Fruit fly (Drosophila melanogaster) whole organism, embryonic: ENCODE data around the gene p24-1.

Experiments used
- Ada2b ChIP-seq: fragments of 200-800 bp; sonication (Bioruptor generic); IDR thresholded peaks from 2 replicates; pipeline ENCODE4 v1.3.6; 2022; ENCODE audit warnings: missing biosample characterization, missing genetic modification characterization
- Blimp-1 ChIP-seq: fragments of 200-800 bp; sonication (Bioruptor generic); optimal IDR thresholded peaks from 3 replicates; lab custom pipeline; 2018; ENCODE audit warnings: missing biosample characterization, missing genetic modification characterization, mild to moderate bottlenecking, moderate library complexity, missing genetic modification reagents
- CG13624 ChIP-seq: fragments of 200-800 bp; sonication (Bioruptor generic); optimal IDR thresholded peaks from 2 replicates; lab custom pipeline; 2016; ENCODE audit warnings: missing biosample characterization, missing genetic modification characterization
- CG1602 ChIP-seq: fragments of 200-800 bp; sonication (Bioruptor generic); optimal IDR thresholded peaks from 3 replicates; lab custom pipeline; 2016; ENCODE audit warnings: missing biosample characterization, missing genetic modification characterization
- CG1603 ChIP-seq: fragments of 200-800 bp; sonication (Bioruptor generic); optimal IDR thresholded peaks from 2 replicates; lab custom pipeline; 2019; ENCODE audit warnings: missing biosample characterization, mild to moderate bottlenecking, missing genetic modification characterization, moderate library complexity
- CG16863 ChIP-seq: fragments of 200-800 bp; sonication (Bioruptor generic); optimal IDR thresholded peaks from 3 replicates; lab custom pipeline; 2016; ENCODE audit warnings: missing biosample characterization, missing genetic modification characterization
- CG18599 ChIP-seq: fragments of 200-800 bp; sonication (Bioruptor generic); optimal IDR thresholded peaks from 3 replicates; lab custom pipeline; 2017; ENCODE audit warnings: missing biosample characterization, missing genetic modification characterization, mild to moderate bottlenecking, moderate library complexity, missing genetic modification reagents
- CG32767 ChIP-seq: fragments of 200-800 bp; sonication (Bioruptor generic); IDR thresholded peaks from 2 replicates; pipeline ENCODE4 v1.3.6; 2022; ENCODE audit warnings: missing biosample characterization, missing genetic modification characterization
- CG4424 ChIP-seq: fragments of 200-800 bp; sonication (Bioruptor generic); optimal IDR thresholded peaks from 3 replicates; lab custom pipeline; 2016; ENCODE audit warnings: missing biosample characterization, missing genetic modification characterization
- CG4820 ChIP-seq: fragments of 200-800 bp; sonication (Bioruptor generic); optimal IDR thresholded peaks from 3 replicates; lab custom pipeline; 2016; ENCODE audit warnings: missing biosample characterization, missing genetic modification characterization
- CG7786 ChIP-seq: fragments of 200-800 bp; sonication (Bioruptor generic); optimal IDR thresholded peaks from 2 replicates; lab custom pipeline; 2016; ENCODE audit warnings: missing biosample characterization, missing genetic modification characterization
- CG7987 ChIP-seq: fragments of 200-800 bp; sonication (Bioruptor generic); optimal IDR thresholded peaks from 2 replicates; lab custom pipeline; 2018; ENCODE audit warnings: missing biosample characterization, mild to moderate bottlenecking, missing genetic modification characterization, moderate library complexity
- CG8478 ChIP-seq: fragments of >200 bp; optimal IDR thresholded peaks from 2 replicates; lab custom pipeline; 2018
- CG9437 ChIP-seq: fragments of 200-800 bp; sonication (Bioruptor generic); optimal IDR thresholded peaks from 2 replicates; lab custom pipeline; 2018; ENCODE audit warnings: missing biosample characterization, mild to moderate bottlenecking, missing genetic modification characterization
- CG9932 ChIP-seq: fragments of 200-800 bp; sonication (Bioruptor generic); IDR thresholded peaks from 2 replicates; pipeline ENCODE4 v1.3.6; 2022; ENCODE audit warnings: missing biosample characterization, missing genetic modification characterization
- Camta ChIP-seq: fragments of 200-800 bp; sonication (Bioruptor generic); optimal IDR thresholded peaks from 2 replicates; lab custom pipeline; 2016; ENCODE audit warnings: missing biosample characterization, missing genetic modification characterization
- CkIIα-i1 ChIP-seq: fragments of 200-800 bp; sonication (Bioruptor generic); IDR thresholded peaks from 2 replicates; pipeline ENCODE4 v1.3.6; 2022; ENCODE audit warnings: missing biosample characterization, missing genetic modification characterization
- CrebB ChIP-seq: fragments of 200-800 bp; sonication (Bioruptor generic); optimal IDR thresholded peaks from 3 replicates; lab custom pipeline; 2018; ENCODE audit warnings: missing biosample characterization, mild to moderate bottlenecking, missing genetic modification characterization
- Elba2 ChIP-seq: fragments of 200-800 bp; sonication (Bioruptor generic); optimal IDR thresholded peaks from 3 replicates; lab custom pipeline; 2016; ENCODE audit warnings: missing biosample characterization, missing genetic modification characterization
- Ets65A ChIP-seq: fragments of 200-800 bp; sonication (Bioruptor generic); peaks from one replicate; lab custom pipeline; 2016; ENCODE audit warnings: missing biosample characterization, missing genetic modification characterization
- Ets97D ChIP-seq: fragments of 200-800 bp; sonication (Bioruptor generic); optimal IDR thresholded peaks from 3 replicates; lab custom pipeline; 2016; ENCODE audit warnings: missing biosample characterization, missing genetic modification characterization
- HHEX ChIP-seq: fragments of 200-800 bp; sonication (Bioruptor generic); optimal IDR thresholded peaks from 3 replicates; lab custom pipeline; 2017; ENCODE audit warnings: missing biosample characterization, mild to moderate bottlenecking, missing genetic modification characterization, missing genetic modification reagents
- HLH3B ChIP-seq: fragments of 200-800 bp; sonication (Bioruptor generic); IDR thresholded peaks from 2 replicates; pipeline ENCODE4 v1.3.6; 2022; ENCODE audit warnings: missing biosample characterization, missing genetic modification characterization
- Hand ChIP-seq: fragments of 200-800 bp; sonication (Bioruptor generic); optimal IDR thresholded peaks from 2 replicates; lab custom pipeline; 2017; ENCODE audit warnings: mild to moderate bottlenecking, missing biosample characterization, missing genetic modification reagents, missing genetic modification characterization
- HmgZ ChIP-seq: fragments of 200-800 bp; sonication (Bioruptor generic); optimal IDR thresholded peaks from 2 replicates; lab custom pipeline; 2018; ENCODE audit warnings: missing biosample characterization, mild to moderate bottlenecking, missing genetic modification characterization
- Hmr ChIP-seq: fragments of 200-800 bp; sonication (Bioruptor generic); optimal IDR thresholded peaks from 3 replicates; lab custom pipeline; 2017; ENCODE audit warnings: mild to moderate bottlenecking, missing biosample characterization, missing genetic modification reagents, missing genetic modification characterization
- Hr51 ChIP-seq, 2 experiments: fragments of 200-800 bp; sonication (Bioruptor generic); optimal IDR thresholded peaks; 2 replicates in 1 of 2; 3 replicates in 1 of 2; lab custom pipeline; 2016 to 2018; ENCODE audit warnings: missing biosample characterization in 2 of 2, missing genetic modification characterization in 2 of 2, mild to moderate bottlenecking in 1 of 2, moderate library complexity in 1 of 2
- Med ChIP-seq: fragments of 200-800 bp; sonication (Bioruptor generic); peaks from one replicate; lab custom pipeline; 2016; ENCODE audit warnings: missing biosample characterization, missing genetic modification characterization, mild to moderate bottlenecking, inconsistent platforms, moderate library complexity
- Mes4 ChIP-seq: fragments of 200-800 bp; sonication (Bioruptor generic); optimal IDR thresholded peaks from 2 replicates; lab custom pipeline; 2016; ENCODE audit warnings: missing biosample characterization, missing genetic modification characterization
- Mrtf ChIP-seq: fragments of 200-800 bp; sonication (Bioruptor generic); IDR thresholded peaks from 3 replicates; pipeline ENCODE4 v1.3.6; 2022; ENCODE audit warnings: missing biosample characterization, missing genetic modification characterization
- Pdp1 ChIP-seq, 2 experiments: fragments of 200-800 bp; sonication (Bioruptor generic); optimal IDR thresholded peaks; 3 replicates each; lab custom pipeline; 2016; ENCODE audit warnings: missing biosample characterization in 2 of 2, missing genetic modification characterization in 2 of 2, mild to moderate bottlenecking in 1 of 2, moderate library complexity in 1 of 2
- Sox102F ChIP-seq: fragments of 200-800 bp; sonication (Bioruptor generic); optimal IDR thresholded peaks from 2 replicates; lab custom pipeline; 2018; ENCODE audit warnings: missing biosample characterization, mild to moderate bottlenecking, missing genetic modification characterization, moderate library complexity
- bbx ChIP-seq: fragments of 200-800 bp; sonication (Bioruptor generic); IDR thresholded peaks from 2 replicates; pipeline ENCODE4 v1.3.6; 2022; ENCODE audit warnings: missing biosample characterization, missing genetic modification characterization; ENCODE audit not compliant: partially characterized antibody
- chinmo ChIP-seq: fragments of 200-800 bp; sonication (Bioruptor generic); IDR thresholded peaks from 4 replicates; pipeline ENCODE4 v1.3.6; 2022; ENCODE audit warnings: missing biosample characterization, missing genetic modification characterization; ENCODE audit not compliant: partially characterized antibody
- chm ChIP-seq: fragments of 200-800 bp; sonication (Bioruptor generic); IDR thresholded peaks from 2 replicates; pipeline ENCODE4 v1.3.6; 2022; ENCODE audit warnings: missing biosample characterization, missing genetic modification characterization
- danr ChIP-seq: fragments of 200-800 bp; sonication (Bioruptor generic); IDR thresholded peaks from 2 replicates; pipeline ENCODE4 v1.3.6; 2022; ENCODE audit warnings: missing biosample characterization, missing genetic modification characterization
- eve ChIP-seq, 2 experiments: fragments of >200 bp; optimal IDR thresholded peaks; 2 replicates each; lab custom pipeline; 2017; ENCODE audit warnings: missing biosample characterization in 2 of 2, missing genetic modification characterization in 2 of 2
- grau ChIP-seq: fragments of 200-800 bp; optimal IDR thresholded peaks from 3 replicates; lab custom pipeline; 2019; ENCODE audit warnings: missing biosample characterization, mild to moderate bottlenecking, missing genetic modification characterization, moderate library complexity
- hth ChIP-seq: fragments of >200 bp; optimal IDR thresholded peaks from 2 replicates; lab custom pipeline; 2017; ENCODE audit warnings: inconsistent platforms
- knrl ChIP-seq: fragments of 200-800 bp; sonication (Bioruptor generic); IDR thresholded peaks from 3 replicates; pipeline ENCODE4 v1.3.6; 2022; ENCODE audit warnings: missing biosample characterization, missing genetic modification characterization; ENCODE audit not compliant: partially characterized antibody
- lbe ChIP-seq: fragments of 200-800 bp; sonication (Bioruptor generic); optimal IDR thresholded peaks from 2 replicates; lab custom pipeline; 2016; ENCODE audit warnings: missing biosample characterization, mild to moderate bottlenecking, missing genetic modification characterization
- pzg ChIP-seq: fragments of 200-800 bp; sonication (Bioruptor generic); optimal IDR thresholded peaks from 3 replicates; lab custom pipeline; 2018; ENCODE audit warnings: missing biosample characterization, mild to moderate bottlenecking, missing genetic modification characterization, moderate library complexity
- schlank ChIP-seq: fragments of 200-800 bp; sonication (Bioruptor generic); optimal IDR thresholded peaks from 2 replicates; lab custom pipeline; 2018; ENCODE audit warnings: missing biosample characterization, mild to moderate bottlenecking, missing genetic modification characterization
- so ChIP-seq: fragments of 200-800 bp; sonication (Bioruptor generic); IDR thresholded peaks from 3 replicates; pipeline ENCODE4 v1.3.6; 2022; ENCODE audit warnings: missing biosample characterization, missing genetic modification characterization
- sob ChIP-seq: fragments of 200-800 bp; sonication (Bioruptor generic); IDR thresholded peaks from 2 replicates; pipeline ENCODE4 v1.3.6; 2022; ENCODE audit warnings: missing biosample characterization, missing genetic modification characterization
- tup ChIP-seq: fragments of 200-800 bp; sonication (Bioruptor generic); optimal IDR thresholded peaks from 2 replicates; lab custom pipeline; 2016; ENCODE audit warnings: missing biosample characterization, mild to moderate bottlenecking, missing genetic modification characterization, moderate library complexity
- usp ChIP-seq: fragments of >200 bp; optimal IDR thresholded peaks from 2 replicates; lab custom pipeline; 2017; ENCODE audit warnings: missing biosample characterization, missing genetic modification characterization
- vnd ChIP-seq: fragments of 200-800 bp; sonication (Bioruptor generic); IDR thresholded peaks from 3 replicates; pipeline ENCODE4 v1.3.6; 2022; ENCODE audit warnings: missing biosample characterization, missing genetic modification characterization; ENCODE audit not compliant: partially characterized antibody
- zen ChIP-seq: fragments of 200-800 bp; sonication (Bioruptor generic); optimal IDR thresholded peaks from 3 replicates; lab custom pipeline; 2018; ENCODE audit warnings: missing biosample characterization, mild to moderate bottlenecking, missing genetic modification characterization, moderate library complexity

The p24-1 gene

DNA sequence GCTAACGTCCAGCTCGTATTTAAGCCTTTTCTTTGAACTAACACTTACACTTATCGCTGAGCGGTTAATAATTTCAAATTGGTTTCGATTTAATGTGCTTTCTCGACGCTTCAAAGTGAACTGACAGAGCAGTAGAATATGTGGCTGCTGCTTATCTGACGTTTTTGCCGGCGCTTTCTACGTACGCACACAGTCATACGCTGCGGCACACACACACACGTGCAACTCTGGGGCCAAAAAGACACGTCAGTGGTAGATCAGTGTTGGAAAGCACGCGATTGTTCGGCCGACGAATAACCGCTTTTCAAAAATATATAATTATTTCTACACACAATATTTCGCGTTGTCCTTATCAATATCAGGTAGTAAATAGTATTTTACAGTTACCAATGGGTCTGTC is 46.1 kb downstream of the p24-1 start (continued):
- no peak for TF ChIP-seq CG4424 (GFP tag; lab: Kevin White, UChicago)
- no peak for TF ChIP-seq CkIIα-i1 (GFP tag; lab: Robert Waterston, UW)
- TF ChIP-seq schlank (tag; lab: Kevin White, UChicago): no peak
- peak; percentile 42 for TF ChIP-seq CG1603 (tag; lab: Kevin White, UChicago)
- TF ChIP-seq Camta (GFP tag; lab: Kevin White, UChicago): no peak
- TF ChIP-seq Mrtf: no peak
- TF ChIP-seq eve (GFP tag; optimal IDR thresholded peaks at IDR 0.05; lab: Kevin White, UChicago): no peak
- no peak for TF ChIP-seq zen (tag; lab: Kevin White, UChicago)
- peak; percentile 17 for TF ChIP-seq HHEX (GFP tag; lab: Kevin White, UChicago)
- TF ChIP-seq bbx: 0 out of 2 replicates have a peak, but pooled peaks have one; percentile 36
- TF ChIP-seq Med (GFP tag; lab: Kevin White, UChicago): peak; percentile 87
- TF ChIP-seq knrl (GFP tag; lab: Robert Waterston, UW): 0 out of 3 replicates have a peak, but pooled peaks have one; percentile 27
- peak; percentile 36; the same call in 1 of the 2 replicates for TF ChIP-seq sob (GFP tag; lab: Robert Waterston, UW)
- TF ChIP-seq CG18599 (GFP tag; lab: Kevin White, UChicago): peak; percentile 52
- peak; percentile 65 for TF ChIP-seq Ets65A
- TF ChIP-seq CG7987 (GFP tag; lab: Kevin White, UChicago): peak; percentile 24
- no peak for TF ChIP-seq Blimp-1 (GFP tag; lab: Kevin White, UChicago)
- no peak for TF ChIP-seq danr
- peak; percentile 33 for TF ChIP-seq lbe
- no peak for TF ChIP-seq Hr51 (GFP tag; optimal IDR thresholded peaks at IDR 0.05; lab: Kevin White, UChicago)
- peak; percentile 47 for TF ChIP-seq Hmr (GFP tag; lab: Kevin White, UChicago)
- no peak for TF ChIP-seq vnd
- peak; percentile 26 for TF ChIP-seq HmgZ (tag; lab: Kevin White, UChicago)
- TF ChIP-seq CrebB (tag; lab: Kevin White, UChicago): no peak
- TF ChIP-seq pzg (GFP tag; lab: Kevin White, UChicago): peak; percentile 53
- TF ChIP-seq CG7786 (GFP tag; lab: Kevin White, UChicago): peak; percentile 5
- TF ChIP-seq Pdp1 (GFP tag; optimal IDR thresholded peaks at IDR 0.05; lab: Kevin White, UChicago): peak in 1 of 2 experiments; percentile 15
- TF ChIP-seq Ada2b (GFP tag; lab: Robert Waterston, UW): 0 out of 2 replicates have a peak, but pooled peaks have one; percentile 5
- no peak for TF ChIP-seq HLH3B (GFP tag; lab: Robert Waterston, UW)
- no peak for TF ChIP-seq CG1602 (GFP tag; lab: Kevin White, UChicago)
- TF ChIP-seq Ets97D (GFP tag; lab: Kevin White, UChicago): peak; percentile 42
- no peak for TF ChIP-seq Mes4
- TF ChIP-seq CG4820 (GFP tag; lab: Kevin White, UChicago): no peak
- TF ChIP-seq CG9437 (GFP tag; lab: Kevin White, UChicago): no peak
- no peak for TF ChIP-seq CG32767 (GFP tag; lab: Robert Waterston, UW)
- TF ChIP-seq CG8478: no peak
- TF ChIP-seq usp: no peak
- TF ChIP-seq Hand (GFP tag; lab: Kevin White, UChicago): peak; percentile 21
- TF ChIP-seq chinmo (GFP tag; lab: Robert Waterston, UW): peak; percentile 76; the same call in 1 of the 4 replicates
- TF ChIP-seq tup (GFP tag; lab: Kevin White, UChicago): no peak
- peak; percentile 55 for TF ChIP-seq chm (GFP tag; lab: Robert Waterston, UW)
- peak; percentile 45; the same call in 1 of the 2 replicates for TF ChIP-seq CG9932 (GFP tag; lab: Robert Waterston, UW)
- peak; percentile 6 for TF ChIP-seq grau
- no peak for TF ChIP-seq Sox102F (GFP tag; lab: Kevin White, UChicago)
- no peak for TF ChIP-seq so
- TF ChIP-seq CG13624: no peak
- no peak for TF ChIP-seq CG16863 (GFP tag; lab: Kevin White, UChicago)
- TF ChIP-seq hth (lab: Kevin White, UChicago): no peak
- no peak for TF ChIP-seq Elba2 (GFP tag; lab: Kevin White, UChicago)
